Worm (Caenorhabditis elegans): ENCODE results near the gene dsh-1.

ce11 chrII:5264650-5265049, 39.5 kb upstream of the dsh-1 start:
- TF ChIP-seq akir-1 (GFP tag; optimal IDR thresholded peaks at IDR 0.05) = no peak
- TF ChIP-seq madf-6 (GFP tag; IDR thresholded peaks at IDR 0.05) = no peak
- TF ChIP-seq unc-62 (GFP tag; optimal IDR thresholded peaks at IDR 0.05) = no peak
- TF ChIP-seq ama-1 (optimal IDR thresholded peaks at IDR 0.05) = no peak
- no peak for TF ChIP-seq ama-1 (GFP tag; optimal IDR thresholded peaks at IDR 0.05)
- no peak for TF ChIP-seq nfyb-1 (GFP tag; IDR thresholded peaks at IDR 0.05)
- no peak for TF ChIP-seq zfh-2 (GFP tag; conservative IDR thresholded peaks at IDR 0.05)

Measured in whole organism, young adult.